Fruit fly (Drosophila melanogaster) whole organism, embryonic: ENCODE results near the gene CG3277.

Experiments used
- BEAF-32 ChIP-seq: fragments of 200-800 bp; sonication (Bioruptor generic); optimal IDR thresholded peaks from 3 replicates; lab custom pipeline; 2017; ENCODE audit warnings: missing biosample characterization, missing genetic modification characterization, mild to moderate bottlenecking, moderate library complexity, missing genetic modification reagents
- Bteb2 ChIP-seq: fragments of 200-800 bp; sonication (Bioruptor generic); optimal IDR thresholded peaks from 2 replicates; lab custom pipeline; 2016; ENCODE audit warnings: missing biosample characterization, missing genetic modification characterization
- CG1024 ChIP-seq: fragments of 200-800 bp; sonication (Bioruptor generic); IDR thresholded peaks from 2 replicates; pipeline ENCODE4 v1.3.6; 2022; ENCODE audit warnings: missing biosample characterization, missing genetic modification characterization
- CG12236 ChIP-seq: fragments of 200-800 bp; sonication (Bioruptor generic); optimal IDR thresholded peaks from 2 replicates; lab custom pipeline; 2016; ENCODE audit warnings: missing biosample characterization, missing genetic modification characterization
- CG12744 ChIP-seq: fragments of 200-800 bp; sonication (Bioruptor generic); optimal IDR thresholded peaks from 2 replicates; lab custom pipeline; 2016; ENCODE audit warnings: missing biosample characterization, missing genetic modification characterization
- CG15073 ChIP-seq: fragments of 200-800 bp; sonication (Bioruptor generic); optimal IDR thresholded peaks from 2 replicates; lab custom pipeline; 2016; ENCODE audit warnings: missing biosample characterization, missing genetic modification characterization
- CG15601 ChIP-seq: fragments of 200-800 bp; sonication (Bioruptor generic); optimal IDR thresholded peaks from 3 replicates; lab custom pipeline; 2019; ENCODE audit warnings: missing biosample characterization, mild to moderate bottlenecking, missing genetic modification characterization, moderate library complexity
- CG1647 ChIP-seq: fragments of 200-800 bp; sonication (Bioruptor generic); optimal IDR thresholded peaks from 3 replicates; lab custom pipeline; 2016; ENCODE audit warnings: missing biosample characterization, missing genetic modification characterization
- CG16815 ChIP-seq: fragments of 200-800 bp; sonication (Bioruptor generic); optimal IDR thresholded peaks from 3 replicates; lab custom pipeline; 2017; ENCODE audit warnings: missing biosample characterization, mild to moderate bottlenecking, missing genetic modification characterization
- CG17186 ChIP-seq: fragments of 200-800 bp; sonication (Bioruptor generic); optimal IDR thresholded peaks from 3 replicates; lab custom pipeline; 2017; ENCODE audit warnings: missing biosample characterization, missing genetic modification reagents, missing genetic modification characterization
- CG17359 ChIP-seq: fragments of 200-800 bp; sonication (Bioruptor generic); optimal IDR thresholded peaks from 3 replicates; lab custom pipeline; 2018; ENCODE audit warnings: missing biosample characterization, mild to moderate bottlenecking, missing genetic modification characterization, moderate library complexity
- CG18619 ChIP-seq: fragments of 200-800 bp; sonication (Bioruptor generic); optimal IDR thresholded peaks from 3 replicates; lab custom pipeline; 2017; ENCODE audit warnings: missing biosample characterization, mild to moderate bottlenecking, missing genetic modification characterization
- CG2199 ChIP-seq: fragments of 200-800 bp; sonication (Bioruptor generic); IDR thresholded peaks from 3 replicates; pipeline ENCODE4 v1.3.6; 2022; ENCODE audit warnings: missing biosample characterization, missing genetic modification characterization
- CG2875 ChIP-seq: fragments of 200-800 bp; sonication (Bioruptor generic); optimal IDR thresholded peaks from 2 replicates; lab custom pipeline; 2017; ENCODE audit warnings: missing biosample characterization, mild to moderate bottlenecking, missing genetic modification characterization, missing genetic modification reagents
- CG3281 ChIP-seq: fragments of 200-800 bp; sonication (Bioruptor generic); optimal IDR thresholded peaks from 3 replicates; lab custom pipeline; 2017; ENCODE audit warnings: missing biosample characterization, mild to moderate bottlenecking, missing genetic modification characterization
- CG34224 ChIP-seq: fragments of 200-800 bp; sonication (Bioruptor generic); IDR thresholded peaks from 3 replicates; pipeline ENCODE4 v1.3.6; 2022; ENCODE audit warnings: missing biosample characterization, missing genetic modification characterization; ENCODE audit not compliant: partially characterized antibody
- CG4328 ChIP-seq: fragments of 200-800 bp; sonication (Bioruptor generic); optimal IDR thresholded peaks from 3 replicates; lab custom pipeline; 2017; ENCODE audit warnings: missing biosample characterization, missing genetic modification reagents, missing genetic modification characterization
- CG7745 ChIP-seq: fragments of 200-800 bp; sonication (Bioruptor generic); optimal IDR thresholded peaks from 2 replicates; lab custom pipeline; 2018; ENCODE audit warnings: missing biosample characterization, mild to moderate bottlenecking, missing genetic modification characterization, moderate library complexity
- CG9876 ChIP-seq: fragments of 200-800 bp; sonication (Bioruptor generic); optimal IDR thresholded peaks from 2 replicates; lab custom pipeline; 2016; ENCODE audit warnings: missing biosample characterization, missing genetic modification characterization
- CG9932 ChIP-seq: fragments of 200-800 bp; sonication (Bioruptor generic); IDR thresholded peaks from 2 replicates; pipeline ENCODE4 v1.3.6; 2022; ENCODE audit warnings: missing biosample characterization, missing genetic modification characterization
- Dbx ChIP-seq: fragments of 200-800 bp; sonication (Bioruptor generic); IDR thresholded peaks from 3 replicates; pipeline ENCODE4 v1.3.6; 2022; ENCODE audit warnings: missing biosample characterization, missing genetic modification characterization
- Dip3 ChIP-seq: fragments of 200-800 bp; sonication (Bioruptor generic); optimal IDR thresholded peaks from 3 replicates; lab custom pipeline; 2016; ENCODE audit warnings: missing biosample characterization, missing genetic modification characterization
- Ets65A ChIP-seq: fragments of 200-800 bp; sonication (Bioruptor generic); peaks from one replicate; lab custom pipeline; 2016; ENCODE audit warnings: missing biosample characterization, missing genetic modification characterization
- Ets97D ChIP-seq: fragments of 200-800 bp; sonication (Bioruptor generic); optimal IDR thresholded peaks from 3 replicates; lab custom pipeline; 2016; ENCODE audit warnings: missing biosample characterization, missing genetic modification characterization
- Fer3 ChIP-seq: fragments of 200-800 bp; sonication (Bioruptor generic); optimal IDR thresholded peaks from 2 replicates; lab custom pipeline; 2018; ENCODE audit warnings: missing biosample characterization, mild to moderate bottlenecking, missing genetic modification characterization, moderate library complexity
- Mrtf ChIP-seq: fragments of 200-800 bp; sonication (Bioruptor generic); IDR thresholded peaks from 3 replicates; pipeline ENCODE4 v1.3.6; 2022; ENCODE audit warnings: missing biosample characterization, missing genetic modification characterization
- Side ChIP-seq: fragments of 200-800 bp; sonication (Bioruptor generic); optimal IDR thresholded peaks from 2 replicates; lab custom pipeline; 2016; ENCODE audit warnings: missing biosample characterization, missing genetic modification characterization
- Trl ChIP-seq, 3 experiments: fragments of >200 bp in 2 of 3; fragments of 200-800 bp in 1 of 3; sonication (Bioruptor generic) in 1 of 3; optimal IDR thresholded peaks; 2 replicates in 1 of 3; 3 replicates in 2 of 3; lab custom pipeline; 2016 to 2017; ENCODE audit warnings: missing biosample characterization in 1 of 3, missing genetic modification characterization in 1 of 3
- abd-A ChIP-seq: fragments of 200-800 bp; sonication (Bioruptor generic); optimal IDR thresholded peaks from 3 replicates; lab custom pipeline; 2019; ENCODE audit warnings: missing biosample characterization, mild to moderate bottlenecking, missing genetic modification characterization, moderate library complexity
- al ChIP-seq: fragments of 200-800 bp; sonication (Bioruptor generic); IDR thresholded peaks from 2 replicates; pipeline ENCODE4 v1.3.6; 2022; ENCODE audit warnings: missing biosample characterization, missing genetic modification characterization
- amos ChIP-seq: fragments of 200-800 bp; sonication (Bioruptor generic); IDR thresholded peaks from 2 replicates; pipeline ENCODE4 v1.3.6; 2022; ENCODE audit warnings: missing biosample characterization, missing genetic modification characterization; ENCODE audit not compliant: partially characterized antibody
- ara ChIP-seq: fragments of 200-800 bp; sonication (Bioruptor generic); IDR thresholded peaks from 2 replicates; pipeline ENCODE4 v1.3.6; 2022; ENCODE audit warnings: missing biosample characterization, missing genetic modification characterization
- bab2 ChIP-seq: fragments of 200-800 bp; sonication (Bioruptor generic); optimal IDR thresholded peaks from 2 replicates; lab custom pipeline; 2016; ENCODE audit warnings: missing biosample characterization, missing genetic modification characterization
- corto ChIP-seq: fragments of 200-800 bp; sonication (Bioruptor generic); optimal IDR thresholded peaks from 2 replicates; lab custom pipeline; 2016; ENCODE audit warnings: missing biosample characterization, mild to moderate bottlenecking, missing genetic modification characterization, moderate library complexity
- croc ChIP-seq: fragments of 200-800 bp; sonication (Bioruptor generic); conservative IDR thresholded peaks from 3 replicates; pipeline ENCODE4 v1.3.6; 2022; ENCODE audit warnings: missing biosample characterization, missing genetic modification characterization
- gro ChIP-seq: fragments of 200-800 bp; sonication (Bioruptor generic); optimal IDR thresholded peaks from 2 replicates; lab custom pipeline; 2016; ENCODE audit warnings: missing biosample characterization, missing genetic modification characterization
- hb ChIP-seq: fragments of 200-800 bp; sonication (Bioruptor generic); IDR thresholded peaks from 3 replicates; pipeline ENCODE4 v1.3.6; 2022; ENCODE audit warnings: missing biosample characterization, missing genetic modification characterization; ENCODE audit not compliant: partially characterized antibody
- jing ChIP-seq: fragments of 200-800 bp; sonication (Bioruptor generic); optimal IDR thresholded peaks from 2 replicates; lab custom pipeline; 2018; ENCODE audit warnings: missing biosample characterization, mild to moderate bottlenecking, missing genetic modification characterization
- jumu ChIP-seq: fragments of 200-800 bp; sonication (Bioruptor generic); optimal IDR thresholded peaks from 3 replicates; lab custom pipeline; 2016; ENCODE audit warnings: missing biosample characterization, missing genetic modification characterization
- mld ChIP-seq: fragments of 200-800 bp; sonication (Bioruptor generic); IDR thresholded peaks from 3 replicates; pipeline ENCODE4 v1.3.6; 2022; ENCODE audit warnings: missing biosample characterization, missing genetic modification characterization; ENCODE audit not compliant: partially characterized antibody
- nerfin-1 ChIP-seq: fragments of 200-800 bp; sonication (Bioruptor generic); optimal IDR thresholded peaks from 3 replicates; lab custom pipeline; 2019; ENCODE audit warnings: missing biosample characterization, mild to moderate bottlenecking, missing genetic modification characterization, moderate library complexity
- pan ChIP-seq, 4 experiments: fragments of >200 bp in 3 of 4; fragments of 200-800 bp in 1 of 4; sonication (Bioruptor generic) in 1 of 4; optimal IDR thresholded peaks in 3 of 4; IDR thresholded peaks in 1 of 4; 2 replicates each; pipeline versions ENCODE4 v1.3.6 to Lab custom; 2017 to 2022; ENCODE audit warnings: missing biosample characterization in 2 of 4, missing genetic modification characterization in 2 of 4, mixed read lengths in 1 of 4
- pum ChIP-seq: fragments of 200-800 bp; sonication (Bioruptor generic); optimal IDR thresholded peaks from 2 replicates; lab custom pipeline; 2016; ENCODE audit warnings: missing biosample characterization, missing genetic modification characterization
- seq ChIP-seq: fragments of 200-800 bp; sonication (Bioruptor generic); IDR thresholded peaks from 2 replicates; pipeline ENCODE4 v1.3.6; 2022; ENCODE audit warnings: missing biosample characterization, missing genetic modification characterization
- sima ChIP-seq: fragments of 200-800 bp; sonication (Bioruptor generic); optimal IDR thresholded peaks from 2 replicates; lab custom pipeline; 2016; ENCODE audit warnings: missing biosample characterization, missing genetic modification characterization
- ttk ChIP-seq: fragments of 200-800 bp; sonication (Bioruptor generic); IDR thresholded peaks from 2 replicates; pipeline ENCODE4 v2.1.2; 2022; ENCODE audit warnings: missing biosample characterization, missing genetic modification characterization
- zen ChIP-seq: fragments of 200-800 bp; sonication (Bioruptor generic); optimal IDR thresholded peaks from 3 replicates; lab custom pipeline; 2018; ENCODE audit warnings: missing biosample characterization, mild to moderate bottlenecking, missing genetic modification characterization, moderate library complexity
- zf30C ChIP-seq: fragments of 200-800 bp; sonication (Bioruptor generic); optimal IDR thresholded peaks from 3 replicates; lab custom pipeline; 2018; ENCODE audit warnings: missing biosample characterization, mild to moderate bottlenecking, missing genetic modification characterization
- zfh2 ChIP-seq: fragments of 200-800 bp; sonication (Bioruptor generic); optimal IDR thresholded peaks from 2 replicates; lab custom pipeline; 2016; ENCODE audit warnings: missing biosample characterization, missing genetic modification characterization

The CG3277 gene

DNA sequence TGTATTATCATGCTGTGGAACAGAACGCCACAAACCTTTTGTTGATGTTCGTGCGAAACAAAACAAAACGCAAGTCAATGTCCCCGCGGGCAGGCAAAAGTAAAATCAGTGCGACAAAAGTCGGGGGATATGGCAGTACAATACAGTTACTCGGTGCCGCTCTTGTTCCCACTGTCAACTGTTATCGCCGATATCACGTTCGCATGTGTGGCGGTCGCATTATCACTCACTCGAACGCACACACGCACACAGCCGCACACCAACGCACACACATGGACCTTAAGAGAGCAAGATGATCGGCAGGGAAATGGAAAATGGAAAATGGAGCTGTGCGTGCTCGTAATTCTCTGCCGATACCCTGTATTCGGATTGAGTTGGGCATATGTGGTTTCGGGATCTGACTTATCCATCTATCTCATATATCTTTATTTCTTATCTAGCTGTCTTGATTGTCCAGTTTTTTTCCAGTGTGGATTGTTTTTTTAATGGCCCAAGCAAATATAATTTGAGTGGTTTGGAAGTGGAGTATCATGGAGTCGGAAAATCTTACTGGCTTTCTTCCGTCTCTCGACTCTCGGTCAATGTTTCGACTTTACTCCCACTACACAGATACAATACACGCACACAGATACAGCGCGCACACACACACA lies 34.8 kb downstream of the CG3277 start (continued):
- TF ChIP-seq zen (tag; lab: Kevin White, UChicago) = peak; percentile 55
- TF ChIP-seq CG12744 = peak; percentile 47
- peak; percentile 64; the same call in 1 of the 3 replicates for TF ChIP-seq Mrtf (GFP tag; lab: Robert Waterston, UW)
- peak; percentile 88 for TF ChIP-seq ara (GFP tag; lab: Robert Waterston, UW)
- peak; percentile 74 for TF ChIP-seq bab2
- TF ChIP-seq gro (GFP tag; lab: Kevin White, UChicago) = no peak
- TF ChIP-seq Ets97D (GFP tag; lab: Kevin White, UChicago) = peak; percentile 28
- TF ChIP-seq CG3281 (GFP tag; lab: Kevin White, UChicago) = no peak
- no peak for TF ChIP-seq nerfin-1 (tag; lab: Kevin White, UChicago)
- peak; percentile 91 for TF ChIP-seq croc (GFP tag; lab: Robert Waterston, UW)
- TF ChIP-seq CG1647 = peak; percentile 76
- TF ChIP-seq CG4328 = no peak
- TF ChIP-seq CG2875 = peak; percentile 85
- peak; percentile 35 for TF ChIP-seq sima (GFP tag; lab: Kevin White, UChicago)
- no peak for TF ChIP-seq hb
- TF ChIP-seq jumu (GFP tag; lab: Kevin White, UChicago) = peak; percentile 88
- peak; percentile 88 for TF ChIP-seq pum (GFP tag; lab: Kevin White, UChicago)
- peak; percentile 45 for TF ChIP-seq CG9876
- TF ChIP-seq CG2199 (GFP tag; lab: Robert Waterston, UW) = peak; percentile 67; the same call in 1 of the 3 replicates
- TF ChIP-seq zfh2 (GFP tag; lab: Kevin White, UChicago) = no peak
- TF ChIP-seq Dip3 (GFP tag; lab: Kevin White, UChicago) = no peak
- TF ChIP-seq CG17186 = peak; percentile 58
- no peak for TF ChIP-seq zf30C
- peak; percentile 41 for TF ChIP-seq CG15073 (GFP tag; lab: Kevin White, UChicago)
- peak; percentile 80 for TF ChIP-seq CG17359 (tag; lab: Kevin White, UChicago)
- no peak for TF ChIP-seq BEAF-32 (GFP tag; lab: Kevin White, UChicago)
- TF ChIP-seq corto (GFP tag; lab: Kevin White, UChicago) = no peak
- no peak for TF ChIP-seq CG7745 (tag; lab: Kevin White, UChicago)
- peak; percentile 73 for TF ChIP-seq CG1024 (GFP tag; lab: Robert Waterston, UW)
- peak; percentile 81 for TF ChIP-seq Side (GFP tag; lab: Kevin White, UChicago)
- no peak for TF ChIP-seq CG9932 (GFP tag; lab: Robert Waterston, UW)
- no peak for TF ChIP-seq CG34224 (GFP tag; lab: Robert Waterston, UW)
- peak; percentile 15 for TF ChIP-seq Bteb2 (GFP tag; lab: Kevin White, UChicago)
- TF ChIP-seq CG15601 (tag; lab: Kevin White, UChicago) = peak; percentile 74
- TF ChIP-seq Ets65A = peak; percentile 96
- TF ChIP-seq ttk (GFP tag; lab: Robert Waterston, UW) = peak; percentile 79
- peak; percentile 68 for TF ChIP-seq CG16815
- peak; percentile 22 for TF ChIP-seq CG18619 (GFP tag; lab: Kevin White, UChicago)
- no peak for TF ChIP-seq abd-A
- no peak for TF ChIP-seq al (GFP tag; lab: Robert Waterston, UW)
- TF ChIP-seq jing (GFP tag; lab: Kevin White, UChicago) = peak; percentile 29
- TF ChIP-seq amos (GFP tag; lab: Robert Waterston, UW) = no peak
- peak; percentile 75 for TF ChIP-seq CG12236
- TF ChIP-seq seq (GFP tag; lab: Robert Waterston, UW) = no peak
- TF ChIP-seq mld (GFP tag; lab: Robert Waterston, UW) = no peak
- peak in 1 of 2 experiments; percentile 1 for TF ChIP-seq Trl (optimal IDR thresholded peaks at IDR 0.05; lab: Kevin White, UChicago)
- TF ChIP-seq Trl (GFP tag; optimal IDR thresholded peaks at IDR 0.05; lab: Kevin White, UChicago) = peak; percentile 83
- peak; percentile 40 for TF ChIP-seq Fer3 (tag; lab: Kevin White, UChicago)
- TF ChIP-seq Dbx (GFP tag; lab: Robert Waterston, UW) = no peak
- no peak for TF ChIP-seq pan (optimal IDR thresholded peaks at IDR 0.05; lab: Kevin White, UChicago)
- TF ChIP-seq pan (GFP tag; optimal IDR thresholded peaks at IDR 0.05 in 1 of 2, IDR thresholded peaks at IDR 0.05 in 1 of 2) = peak in 1 of 2 experiments; percentile 71
